Fruit fly (Drosophila melanogaster): Measurements from ENCODE around the gene CG43897.

The CG43897 gene

DNA sequence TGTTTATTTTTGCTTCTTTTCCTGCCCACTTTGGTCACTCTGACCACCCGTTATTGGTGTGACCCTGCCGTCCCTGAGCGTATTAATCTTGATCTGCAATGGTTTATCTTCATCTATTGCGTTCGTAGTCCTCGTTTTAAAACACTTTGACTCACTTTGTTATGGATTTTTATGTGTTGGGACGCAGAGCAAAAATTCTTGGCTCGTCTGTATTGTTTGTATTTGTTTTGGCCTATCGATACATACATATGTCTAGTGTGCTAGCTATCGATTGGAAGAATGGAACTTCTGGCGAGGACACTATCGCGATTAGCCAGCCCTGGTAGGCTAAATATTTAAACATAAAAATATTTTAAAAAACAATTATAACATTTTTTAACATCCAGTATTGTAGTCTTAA, 46.0 kb downstream of the CG43897 start, which contains the start of gene CG10809:
CG10809 (minus strand) TSS at position 266 of the 400 bp plus-strand sequence.
- no peak for TF ChIP-seq Clk (GFP tag; optimal IDR thresholded peaks at IDR 0.05)
- no peak for TF ChIP-seq CG33017 (tag; optimal IDR thresholded peaks at IDR 0.05)
- no peak for TF ChIP-seq CG5204 (GFP tag; optimal IDR thresholded peaks at IDR 0.05)
- TF ChIP-seq pad (GFP tag; optimal IDR thresholded peaks at IDR 0.05), result peak; percentile 15
- peak; percentile 33 for TF ChIP-seq CG11617 (GFP tag; optimal IDR thresholded peaks at IDR 0.05)
- peak; percentile 40 for TF ChIP-seq bab1 (GFP tag; optimal IDR thresholded peaks at IDR 0.05)
- no peak for TF ChIP-seq cnc (optimal IDR thresholded peaks at IDR 0.05)
- no peak for TF ChIP-seq kay (GFP tag; ENCODE audit: borderline replicate concordance)
- TF ChIP-seq CG14711 (tag; optimal IDR thresholded peaks at IDR 0.05), result peak; percentile 31
- no peak for TF ChIP-seq CG12768 (GFP tag; optimal IDR thresholded peaks at IDR 0.05)
- TF ChIP-seq CG7045 (GFP tag; optimal IDR thresholded peaks at IDR 0.05), result peak; percentile 7
- TF ChIP-seq Mnt (GFP tag; optimal IDR thresholded peaks at IDR 0.05), result peak; percentile 54
- TF ChIP-seq Crg-1 (GFP tag; optimal IDR thresholded peaks at IDR 0.05), result no peak
- peak; percentile 62 for TF ChIP-seq CG7101 (tag; optimal IDR thresholded peaks at IDR 0.05)
- no peak for TF ChIP-seq Hr96 (GFP tag; optimal IDR thresholded peaks at IDR 0.05)
- peak; percentile 3 for TF ChIP-seq ovo (GFP tag; optimal IDR thresholded peaks at IDR 0.05)
- peak; percentile 34 for TF ChIP-seq cic (GFP tag; optimal IDR thresholded peaks at IDR 0.05)
- no peak for TF ChIP-seq tj (GFP tag; optimal IDR thresholded peaks at IDR 0.05)
- peak; percentile 25 for TF ChIP-seq toe (GFP tag; optimal IDR thresholded peaks at IDR 0.05)
- peak; percentile 17 for TF ChIP-seq CG1620 (GFP tag; optimal IDR thresholded peaks at IDR 0.05)

DNA sequence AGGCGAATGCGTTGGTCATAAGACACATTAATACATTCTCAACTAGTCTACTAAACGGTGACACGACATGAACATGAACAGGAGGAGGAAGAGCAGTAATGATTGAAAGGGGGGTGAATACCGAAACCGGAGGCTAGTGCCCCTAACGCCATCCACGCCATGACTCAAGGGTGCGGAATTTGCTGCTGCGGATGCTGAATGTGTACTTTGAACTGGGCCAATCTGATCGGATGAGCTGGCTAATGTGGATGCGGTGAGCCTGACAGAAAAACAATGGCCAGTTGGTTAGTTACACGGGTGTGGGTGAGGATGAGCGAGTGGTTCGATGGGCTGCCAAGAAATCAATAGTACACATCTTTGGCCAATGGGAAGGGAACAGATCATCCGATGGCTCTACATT, 50.0 kb downstream of the CG43897 start:
- no peak for TF ChIP-seq toe (GFP tag; optimal IDR thresholded peaks at IDR 0.05)
- no peak for TF ChIP-seq Mnt (GFP tag; optimal IDR thresholded peaks at IDR 0.05)
- peak; percentile 47 for TF ChIP-seq CG12768 (GFP tag; optimal IDR thresholded peaks at IDR 0.05)
- peak; percentile 90 for TF ChIP-seq kay (GFP tag; ENCODE audit: borderline replicate concordance)

DNA sequence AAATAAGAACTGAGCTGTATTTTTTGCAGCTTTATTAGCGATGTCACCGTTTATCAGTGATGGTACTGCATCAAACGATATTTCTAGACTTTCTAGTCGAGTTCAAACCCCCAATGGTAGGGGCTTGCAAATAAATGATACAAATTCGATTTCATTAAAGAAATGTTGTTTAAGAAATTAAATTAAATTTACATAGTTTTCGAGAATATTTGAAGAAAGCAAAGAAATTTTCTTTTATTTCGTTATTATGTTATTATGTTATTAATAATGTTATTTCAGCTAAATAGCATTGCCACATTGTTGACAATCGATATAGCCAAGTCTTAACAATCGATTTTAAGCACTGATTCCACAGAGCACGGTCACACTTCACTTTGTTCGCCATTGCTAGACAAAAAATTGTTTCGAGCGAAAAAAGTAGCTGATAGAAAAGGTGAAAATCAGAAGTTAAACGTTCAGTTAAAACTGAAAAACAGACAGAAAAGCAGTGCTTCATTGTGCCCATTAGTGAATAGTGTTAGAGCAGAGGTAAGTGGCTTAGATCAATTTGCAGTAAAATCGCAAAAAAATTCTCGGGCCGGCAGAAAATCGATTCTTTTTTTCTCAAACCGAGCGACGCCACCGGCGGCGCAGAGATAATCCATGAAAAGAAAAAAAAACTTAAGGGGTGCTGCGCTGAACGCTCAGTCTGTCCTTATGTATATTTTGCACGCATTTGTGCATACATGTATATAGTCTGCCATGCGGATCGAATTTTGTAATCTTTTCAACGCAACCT, 50.8 kb downstream of the CG43897 start, which contains the start of the genes iPLA2-VIA and Ciz1:
iPLA2-VIA (minus strand) TSS at position 75 of the 778 bp plus-strand sequence.
Ciz1 (plus strand) TSS at position 365 of the 778 bp plus-strand sequence.
- TF ChIP-seq pad (GFP tag; optimal IDR thresholded peaks at IDR 0.05) (peak; percentile 19), CG7045 (GFP tag; optimal IDR thresholded peaks at IDR 0.05) (no peak), CG7101 (tag; optimal IDR thresholded peaks at IDR 0.05) (peak; percentile 32), CG14711 (tag; optimal IDR thresholded peaks at IDR 0.05) (peak; percentile 5), cic (GFP tag; optimal IDR thresholded peaks at IDR 0.05) (no peak), CG11617 (GFP tag; optimal IDR thresholded peaks at IDR 0.05) (peak; percentile 18), toe (GFP tag; optimal IDR thresholded peaks at IDR 0.05) (peak; percentile 65), Mnt (GFP tag; optimal IDR thresholded peaks at IDR 0.05) (peak; percentile 36), bab1 (GFP tag; optimal IDR thresholded peaks at IDR 0.05) (peak; percentile 34), Crg-1 (GFP tag; optimal IDR thresholded peaks at IDR 0.05) (no peak), CG1620 (GFP tag; optimal IDR thresholded peaks at IDR 0.05) (peak; percentile 36), tj (GFP tag; optimal IDR thresholded peaks at IDR 0.05) (peak; percentile 12), kay (GFP tag; ENCODE audit: borderline replicate concordance) (peak; percentile 51), CG5204 (GFP tag; optimal IDR thresholded peaks at IDR 0.05) (no peak)

DNA sequence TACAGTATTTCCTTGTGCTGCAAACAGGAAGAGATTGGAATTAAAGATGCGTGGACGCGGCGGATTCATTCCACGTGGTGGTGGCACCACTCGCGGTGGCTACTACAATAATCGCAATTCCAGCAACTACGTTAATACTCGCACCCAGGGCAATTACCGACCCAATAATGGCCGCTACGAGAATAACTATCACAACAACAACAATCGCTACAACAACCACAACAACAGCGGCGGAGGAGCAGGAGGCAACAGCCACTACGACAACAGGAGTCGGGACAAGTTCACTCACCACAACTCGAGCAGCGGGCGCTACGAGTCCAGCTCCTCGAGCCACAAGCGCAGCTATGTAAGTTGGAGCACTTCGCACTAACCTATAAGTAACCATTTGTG, 51.4 kb downstream of the CG43897 start:
- TF ChIP-seq cic (GFP tag; optimal IDR thresholded peaks at IDR 0.05), result no peak
- no peak for TF ChIP-seq ovo (GFP tag; optimal IDR thresholded peaks at IDR 0.05)
- no peak for TF ChIP-seq cnc (optimal IDR thresholded peaks at IDR 0.05)
- no peak for TF ChIP-seq Crg-1 (GFP tag; optimal IDR thresholded peaks at IDR 0.05)
- no peak for TF ChIP-seq Clk (GFP tag; optimal IDR thresholded peaks at IDR 0.05)
- no peak for TF ChIP-seq CG7045 (GFP tag; optimal IDR thresholded peaks at IDR 0.05)
- no peak for TF ChIP-seq CG7101 (tag; optimal IDR thresholded peaks at IDR 0.05)
- no peak for TF ChIP-seq tj (GFP tag; optimal IDR thresholded peaks at IDR 0.05)
- no peak for TF ChIP-seq Hr96 (GFP tag; optimal IDR thresholded peaks at IDR 0.05)
- TF ChIP-seq CG5204 (GFP tag; optimal IDR thresholded peaks at IDR 0.05), result no peak
- no peak for TF ChIP-seq CG33017 (tag; optimal IDR thresholded peaks at IDR 0.05)
- no peak for TF ChIP-seq Mnt (GFP tag; optimal IDR thresholded peaks at IDR 0.05)
- no peak for TF ChIP-seq bab1 (GFP tag; optimal IDR thresholded peaks at IDR 0.05)
- TF ChIP-seq CG14711 (tag; optimal IDR thresholded peaks at IDR 0.05), result no peak
- TF ChIP-seq kay (GFP tag; ENCODE audit: borderline replicate concordance), result no peak
- TF ChIP-seq CG1620 (GFP tag; optimal IDR thresholded peaks at IDR 0.05), result no peak

dm6 chr3L:9872035-9872434, 58.4 kb downstream of the CG43897 start:
- TF ChIP-seq cnc (optimal IDR thresholded peaks at IDR 0.05) (no peak), Mnt (GFP tag; optimal IDR thresholded peaks at IDR 0.05) (no peak), cic (GFP tag; optimal IDR thresholded peaks at IDR 0.05) (no peak), CG12768 (GFP tag; optimal IDR thresholded peaks at IDR 0.05) (no peak), CG14711 (tag; optimal IDR thresholded peaks at IDR 0.05) (no peak), tj (GFP tag; optimal IDR thresholded peaks at IDR 0.05) (no peak), CG33017 (tag; optimal IDR thresholded peaks at IDR 0.05) (no peak), pad (GFP tag; optimal IDR thresholded peaks at IDR 0.05) (no peak), CG11617 (GFP tag; optimal IDR thresholded peaks at IDR 0.05) (no peak), Clk (GFP tag; optimal IDR thresholded peaks at IDR 0.05) (no peak), toe (GFP tag; optimal IDR thresholded peaks at IDR 0.05) (no peak), kay (GFP tag; ENCODE audit: borderline replicate concordance) (no peak), CG7045 (GFP tag; optimal IDR thresholded peaks at IDR 0.05) (no peak), Hr96 (GFP tag; optimal IDR thresholded peaks at IDR 0.05) (no peak), bab1 (GFP tag; optimal IDR thresholded peaks at IDR 0.05) (no peak)

- TF ChIP-seq Hr96 (GFP tag; optimal IDR thresholded peaks at IDR 0.05), result no peak
Measured at dm6 chr3L:9878685-9879084, 65.0 kb downstream of the CG43897 start, which contains the start of gene CG34382. Gene CG34382, plus strand, starts transcription at chr3L:9878985.

Data from whole organism, adult.